Worm (Caenorhabditis elegans): ENCODE data around the gene K07D4.2.

Gene K07D4.2

ce11 chrII:4032293-4032692 is 13.0 kb downstream of the K07D4.2 start, which contains the start of gene K07D4.4:
K07D4.4 (minus strand) TSS chrII:4032393.
- no peak for TF ChIP-seq nhr-102 (tag; optimal IDR thresholded peaks at IDR 0.05)
- no peak for TF ChIP-seq ceh-62 (tag; optimal IDR thresholded peaks at IDR 0.05)
- no peak for TF ChIP-seq Y48G9A.11 (GFP tag; IDR thresholded peaks at IDR 0.05)
- TF ChIP-seq pha-4 (GFP tag; IDR thresholded peaks at IDR 0.05) = no peak
- no peak for TF ChIP-seq pha-4 (tag; optimal IDR thresholded peaks at IDR 0.05)
- no peak for TF ChIP-seq set-16 (GFP tag; IDR thresholded peaks at IDR 0.05)

DNA sequence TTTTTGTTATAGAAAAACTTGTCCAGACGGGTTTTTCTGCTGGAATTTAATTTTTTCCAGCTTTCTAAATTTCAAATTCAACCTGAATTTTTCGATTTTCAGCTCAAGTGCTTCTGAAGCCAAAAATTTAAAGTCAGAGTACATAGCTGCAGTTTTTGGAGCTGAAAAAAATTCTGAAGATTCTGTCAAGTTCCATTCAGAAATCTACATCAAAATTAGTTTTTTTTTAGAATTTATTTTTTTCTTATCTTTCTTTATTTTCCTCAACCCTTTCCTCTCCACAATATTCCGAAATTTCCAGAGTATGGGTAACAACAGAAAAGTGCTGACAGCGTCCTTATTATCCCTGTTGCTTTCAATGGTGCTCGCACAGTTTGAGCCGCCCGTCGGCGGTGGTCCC is 17.0 kb downstream of the K07D4.2 start, which contains the start of gene K07D4.9:
TSS of gene K07D4.9 (plus strand) at position 301 of the 400 bp plus-strand sequence.
- TF ChIP-seq lin-13 (GFP tag; optimal IDR thresholded peaks at IDR 0.05) = no peak
- no peak for TF ChIP-seq jun-1 (tag; optimal IDR thresholded peaks at IDR 0.05)
- TF ChIP-seq Y75B8A.6 (GFP tag; IDR thresholded peaks at IDR 0.05) = no peak
- no peak for TF ChIP-seq lin-38 (GFP tag; IDR thresholded peaks at IDR 0.05)
- no peak for TF ChIP-seq F26F4.8 (GFP tag; conservative IDR thresholded peaks at IDR 0.05)
- TF ChIP-seq zip-2 (tag; optimal IDR thresholded peaks at IDR 0.05) = no peak
- TF ChIP-seq D1046.2 (GFP tag; IDR thresholded peaks at IDR 0.05) = no peak
- no peak for TF ChIP-seq aly-2 (tag; optimal IDR thresholded peaks at IDR 0.05)
- no peak for TF ChIP-seq ceh-62 (tag; optimal IDR thresholded peaks at IDR 0.05)
- no peak for TF ChIP-seq ZK337.2 (GFP tag; IDR thresholded peaks at IDR 0.05)

- TF ChIP-seq dpl-1 (GFP tag; optimal IDR thresholded peaks at IDR 0.05) (no peak), nhr-48 (tag; optimal IDR thresholded peaks at IDR 0.05) (no peak), lin-29 (GFP tag; IDR thresholded peaks at IDR 0.05) (no peak), skn-1 (tag; optimal IDR thresholded peaks at IDR 0.05) (no peak), zip-2 (tag; optimal IDR thresholded peaks at IDR 0.05) (no peak), lin-15B (tag; optimal IDR thresholded peaks at IDR 0.05) (no peak), nhr-10 (tag; optimal IDR thresholded peaks at IDR 0.05) (no peak), egl-27 (tag; optimal IDR thresholded peaks at IDR 0.05) (no peak), daf-16 (GFP tag; optimal IDR thresholded peaks at IDR 0.05) (no peak), daf-16 (tag; optimal IDR thresholded peaks at IDR 0.05) (no peak), lin-39 (tag; optimal IDR thresholded peaks at IDR 0.05) (no peak), egl-43 (GFP tag; IDR thresholded peaks at IDR 0.05) (no peak)
These were observed 19.8 kb downstream of the K07D4.2 start, which contains the start of gene K07D4.5 for ce11 chrII:4025462-4025861. K07D4.5 (minus strand) TSS chrII:4025562.

DNA sequence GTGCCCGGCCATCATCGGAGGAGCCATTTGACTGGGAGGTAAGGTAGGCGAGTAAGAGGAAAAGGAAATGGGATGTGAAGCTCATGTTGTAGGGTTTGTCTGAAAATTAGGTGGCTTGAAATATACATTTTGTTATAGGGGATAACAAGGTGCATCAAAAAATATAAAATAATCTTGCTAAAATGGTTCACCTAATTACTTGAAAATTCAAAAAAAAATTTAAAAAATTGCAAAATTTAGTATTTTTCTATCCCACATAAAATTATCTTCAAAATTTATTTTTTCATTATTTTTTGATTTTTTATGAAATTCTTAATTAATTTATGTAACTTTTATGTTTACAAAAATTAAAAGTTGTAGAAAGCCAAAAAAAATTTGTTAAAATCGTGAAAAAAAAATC is 26.7 kb downstream of the K07D4.2 start, which contains the start of gene K07D4.6:
TSS of gene K07D4.6 (minus strand) at position 101 of the 400 bp plus-strand sequence.
- no peak for TF ChIP-seq F10B5.3 (tag; optimal IDR thresholded peaks at IDR 0.05)
- TF ChIP-seq daf-16 (GFP tag; optimal IDR thresholded peaks at IDR 0.05) = no peak
- TF ChIP-seq daf-16 (tag; optimal IDR thresholded peaks at IDR 0.05) = no peak
- no peak for TF ChIP-seq duxl-1 (tag; optimal IDR thresholded peaks at IDR 0.05; ENCODE audit: poor library complexity)
- TF ChIP-seq F49E8.2 (tag; optimal IDR thresholded peaks at IDR 0.05; ENCODE audit: borderline replicate concordance) = no peak
- no peak for TF ChIP-seq Y5F2A.4 (GFP tag; optimal IDR thresholded peaks at IDR 0.05)
- no peak for TF ChIP-seq zip-2 (tag; optimal IDR thresholded peaks at IDR 0.05)
- TF ChIP-seq nhr-77 (tag; optimal IDR thresholded peaks at IDR 0.05) = no peak
- no peak for TF ChIP-seq mxl-3 (GFP tag; optimal IDR thresholded peaks at IDR 0.05)
- TF ChIP-seq sdz-12 (GFP tag; optimal IDR thresholded peaks at IDR 0.05) = no peak
- TF ChIP-seq lin-38 (GFP tag; IDR thresholded peaks at IDR 0.05) = no peak
- TF ChIP-seq nhr-42 (GFP tag; IDR thresholded peaks at IDR 0.05) = no peak
- TF ChIP-seq ceh-32 (tag; optimal IDR thresholded peaks at IDR 0.05; ENCODE audit: poor library complexity) = no peak
- TF ChIP-seq ceh-28 (tag; optimal IDR thresholded peaks at IDR 0.05) = no peak
- TF ChIP-seq pha-4 (GFP tag; IDR thresholded peaks at IDR 0.05) = no peak
- TF ChIP-seq pha-4 (tag; optimal IDR thresholded peaks at IDR 0.05) = no peak
- no peak for TF ChIP-seq hif-1 (tag; optimal IDR thresholded peaks at IDR 0.05)

Measured in whole organism, L4 larva.